Fruit fly (Drosophila melanogaster): ENCODE data around the gene mRpL38.

DNA sequence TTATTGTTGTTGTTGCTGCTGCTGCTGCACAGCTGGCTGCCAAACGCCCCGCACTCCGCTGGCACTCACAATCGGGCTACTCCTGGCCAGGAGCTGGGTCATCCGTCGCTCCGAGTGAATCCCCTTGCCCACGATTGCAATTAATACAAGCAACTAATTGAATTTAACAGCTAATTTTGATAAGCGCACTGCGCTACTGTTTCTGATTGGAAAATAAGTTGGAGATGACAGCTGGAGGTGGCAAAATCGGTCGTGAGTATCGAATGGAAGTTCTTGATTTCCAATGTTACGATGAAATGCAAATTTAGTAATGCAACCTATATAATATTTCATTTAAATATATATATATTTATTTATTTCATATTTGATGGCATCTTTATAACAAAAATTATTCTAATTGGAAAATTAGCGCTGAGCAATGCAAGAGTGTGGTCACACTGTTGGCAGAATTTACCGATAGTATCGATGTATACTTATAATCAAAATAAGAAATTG, 7.8 kb downstream of the mRpL38 start, which contains the start of gene CG42271:
- TF ChIP-seq ranshi (GFP tag; IDR thresholded peaks at IDR 0.05) (no peak), Rx (GFP tag; IDR thresholded peaks at IDR 0.05) (no peak), CG12769 (tag; optimal IDR thresholded peaks at IDR 0.05) (no peak), BtbVII (GFP tag; optimal IDR thresholded peaks at IDR 0.05) (peak; percentile 3), CG14667 (GFP tag; IDR thresholded peaks at IDR 0.05) (no peak)

Measured in whole organism, embryonic.